Fruit fly (Drosophila melanogaster) whole organism, embryonic: ENCODE measurements around the gene CG4596.

Source experiments
- ATbp ChIP-seq: fragments of 200-800 bp; sonication (Bioruptor generic); optimal IDR thresholded peaks from 2 replicates; lab custom pipeline; 2017; ENCODE audit warnings: missing biosample characterization, mild to moderate bottlenecking, missing genetic modification characterization, missing genetic modification reagents
- Abd-B ChIP-seq: fragments of 200-800 bp; sonication (Bioruptor generic); optimal IDR thresholded peaks from 2 replicates; lab custom pipeline; 2018; ENCODE audit warnings: missing biosample characterization, mild to moderate bottlenecking, missing genetic modification characterization, moderate library complexity
- Atf-2 ChIP-seq: fragments of 200-800 bp; sonication (Bioruptor generic); optimal IDR thresholded peaks from 2 replicates; lab custom pipeline; 2016; ENCODE audit warnings: missing biosample characterization, missing genetic modification characterization
- B-H2 ChIP-seq: fragments of 200-800 bp; sonication (Bioruptor generic); optimal IDR thresholded peaks from 2 replicates; lab custom pipeline; 2018; ENCODE audit warnings: missing biosample characterization, mild to moderate bottlenecking, missing genetic modification characterization
- Bdp1 ChIP-seq: fragments of 200-800 bp; sonication (Bioruptor generic); optimal IDR thresholded peaks from 3 replicates; lab custom pipeline; 2016; ENCODE audit warnings: missing biosample characterization, missing genetic modification characterization
- CG10565 ChIP-seq: fragments of 200-800 bp; sonication (Bioruptor generic); optimal IDR thresholded peaks from 3 replicates; lab custom pipeline; 2016; ENCODE audit warnings: missing biosample characterization, mild to moderate bottlenecking, missing genetic modification characterization
- CG11247 ChIP-seq: fragments of 200-800 bp; sonication (Bioruptor generic); IDR thresholded peaks from 2 replicates; pipeline ENCODE4 v1.3.6; 2022; ENCODE audit warnings: missing biosample characterization, missing genetic modification characterization
- CG11504 ChIP-seq: fragments of 200-800 bp; sonication (Bioruptor generic); optimal IDR thresholded peaks from 3 replicates; lab custom pipeline; 2019; ENCODE audit warnings: missing biosample characterization, mild to moderate bottlenecking, missing genetic modification characterization, moderate library complexity
- CG1233 ChIP-seq: fragments of 200-800 bp; sonication (Bioruptor generic); optimal IDR thresholded peaks from 4 replicates; lab custom pipeline; 2018; ENCODE audit warnings: missing biosample characterization, mild to moderate bottlenecking, missing genetic modification characterization
- CG13894 ChIP-seq: fragments of 200-800 bp; sonication (Bioruptor generic); optimal IDR thresholded peaks from 3 replicates; lab custom pipeline; 2018; ENCODE audit warnings: missing biosample characterization, mild to moderate bottlenecking, missing genetic modification characterization, moderate library complexity
- CG14860 ChIP-seq: fragments of 200-800 bp; sonication (Bioruptor generic); IDR thresholded peaks from 3 replicates; pipeline ENCODE4 v1.3.6; 2022; ENCODE audit warnings: missing biosample characterization, missing genetic modification characterization; ENCODE audit not compliant: partially characterized antibody
- CG15479 ChIP-seq: fragments of 200-800 bp; sonication (Bioruptor generic); optimal IDR thresholded peaks from 3 replicates; lab custom pipeline; 2019; ENCODE audit warnings: missing biosample characterization, mild to moderate bottlenecking, missing genetic modification characterization, moderate library complexity
- CG15601 ChIP-seq: fragments of 200-800 bp; sonication (Bioruptor generic); optimal IDR thresholded peaks from 3 replicates; lab custom pipeline; 2019; ENCODE audit warnings: missing biosample characterization, mild to moderate bottlenecking, missing genetic modification characterization, moderate library complexity
- CG16779 ChIP-seq: fragments of 200-800 bp; sonication (Bioruptor generic); IDR thresholded peaks from 2 replicates; pipeline ENCODE4 v1.3.6; 2022; ENCODE audit warnings: missing biosample characterization, missing genetic modification characterization
- CG18476 ChIP-seq: fragments of 200-800 bp; sonication (Bioruptor generic); optimal IDR thresholded peaks from 2 replicates; lab custom pipeline; 2016; ENCODE audit warnings: missing biosample characterization, mild to moderate bottlenecking, missing genetic modification characterization
- CG2875 ChIP-seq: fragments of 200-800 bp; sonication (Bioruptor generic); optimal IDR thresholded peaks from 2 replicates; lab custom pipeline; 2017; ENCODE audit warnings: missing biosample characterization, mild to moderate bottlenecking, missing genetic modification characterization, missing genetic modification reagents
- CG31224 ChIP-seq: fragments of 200-800 bp; sonication (Bioruptor generic); IDR thresholded peaks from 2 replicates; pipeline ENCODE4 v1.3.6; 2022; ENCODE audit warnings: missing biosample characterization, missing genetic modification characterization
- CG32772 ChIP-seq: fragments of 200-800 bp; sonication (Bioruptor generic); IDR thresholded peaks from 2 replicates; pipeline ENCODE4 v1.3.6; 2022; ENCODE audit warnings: missing biosample characterization, missing genetic modification characterization
- CG4707 ChIP-seq: fragments of 200-800 bp; sonication (Bioruptor generic); optimal IDR thresholded peaks from 2 replicates; lab custom pipeline; 2018; ENCODE audit warnings: missing biosample characterization, mild to moderate bottlenecking, missing genetic modification characterization, moderate library complexity
- CG5245 ChIP-seq: fragments of 200-800 bp; sonication (Bioruptor generic); optimal IDR thresholded peaks from 3 replicates; lab custom pipeline; 2016; ENCODE audit warnings: missing biosample characterization, missing genetic modification characterization
- CG6254 ChIP-seq: fragments of 200-800 bp; sonication (Bioruptor generic); optimal IDR thresholded peaks from 3 replicates; lab custom pipeline; 2017; ENCODE audit warnings: mild to moderate bottlenecking, missing biosample characterization, missing genetic modification reagents, missing genetic modification characterization
- CkIIα-i1 ChIP-seq: fragments of 200-800 bp; sonication (Bioruptor generic); IDR thresholded peaks from 2 replicates; pipeline ENCODE4 v1.3.6; 2022; ENCODE audit warnings: missing biosample characterization, missing genetic modification characterization
- Ets97D ChIP-seq: fragments of 200-800 bp; sonication (Bioruptor generic); optimal IDR thresholded peaks from 3 replicates; lab custom pipeline; 2016; ENCODE audit warnings: missing biosample characterization, missing genetic modification characterization
- Gug ChIP-seq: fragments of 200-800 bp; sonication (Bioruptor generic); IDR thresholded peaks from 4 replicates; pipeline ENCODE4 v1.3.6; 2022; ENCODE audit warnings: missing biosample characterization, missing genetic modification characterization
- Hey ChIP-seq: fragments of 200-800 bp; sonication (Bioruptor generic); optimal IDR thresholded peaks from 3 replicates; lab custom pipeline; 2018; ENCODE audit warnings: missing biosample characterization, mild to moderate bottlenecking, missing genetic modification characterization
- MTF-1 ChIP-seq: fragments of 200-800 bp; sonication (Bioruptor generic); optimal IDR thresholded peaks from 2 replicates; lab custom pipeline; 2018; ENCODE audit warnings: missing biosample characterization, mild to moderate bottlenecking, missing genetic modification characterization, borderline replicate concordance
- Mad ChIP-seq: fragments of 200-800 bp; sonication (Bioruptor generic); optimal IDR thresholded peaks from 2 replicates; lab custom pipeline; 2016; ENCODE audit warnings: missing biosample characterization, missing genetic modification characterization
- NFAT ChIP-seq: fragments of 200-800 bp; sonication (Bioruptor generic); IDR thresholded peaks from 2 replicates; pipeline ENCODE4 v1.3.6; 2022; ENCODE audit warnings: missing biosample characterization, missing genetic modification characterization
- Nf-YB ChIP-seq: fragments of 200-800 bp; sonication (Bioruptor generic); optimal IDR thresholded peaks from 3 replicates; lab custom pipeline; 2019; ENCODE audit warnings: missing biosample characterization, mild to moderate bottlenecking, missing genetic modification characterization, moderate library complexity
- PHDP ChIP-seq: fragments of 200-800 bp; sonication (Bioruptor generic); optimal IDR thresholded peaks from 3 replicates; lab custom pipeline; 2018; ENCODE audit warnings: missing biosample characterization, mild to moderate bottlenecking, missing genetic modification characterization, moderate library complexity
- TFAM ChIP-seq: fragments of 200-800 bp; sonication (Bioruptor generic); optimal IDR thresholded peaks from 2 replicates; lab custom pipeline; 2017; ENCODE audit warnings: missing biosample characterization, missing genetic modification characterization, inconsistent platforms
- Usf ChIP-seq: fragments of 200-800 bp; sonication (Bioruptor generic); optimal IDR thresholded peaks from 2 replicates; lab custom pipeline; 2017; ENCODE audit warnings: missing genotype, missing biosample characterization, missing genetic modification characterization
- bigmax ChIP-seq: fragments of 200-800 bp; sonication (Bioruptor generic); optimal IDR thresholded peaks from 2 replicates; lab custom pipeline; 2018; ENCODE audit warnings: missing biosample characterization, mild to moderate bottlenecking, missing genetic modification characterization
- cas ChIP-seq: fragments of 200-800 bp; sonication (Bioruptor generic); IDR thresholded peaks from 2 replicates; pipeline ENCODE4 v1.3.6; 2022; ENCODE audit warnings: missing biosample characterization, missing genetic modification characterization
- dimm ChIP-seq: fragments of 200-800 bp; sonication (Bioruptor generic); IDR thresholded peaks from 2 replicates; pipeline ENCODE4 v1.3.6; 2022; ENCODE audit warnings: missing biosample characterization, missing genetic modification characterization
- dmrt99B ChIP-seq: fragments of 200-800 bp; sonication (Bioruptor generic); optimal IDR thresholded peaks from 2 replicates; lab custom pipeline; 2018; ENCODE audit warnings: missing biosample characterization, mild to moderate bottlenecking, missing genetic modification characterization, moderate library complexity
- en ChIP-seq: fragments of 200-800 bp; sonication (Bioruptor generic); optimal IDR thresholded peaks from 2 replicates; lab custom pipeline; 2016; ENCODE audit warnings: missing biosample characterization, missing genetic modification characterization
- exex ChIP-seq: fragments of 200-800 bp; sonication (Bioruptor generic); optimal IDR thresholded peaks from 4 replicates; lab custom pipeline; 2018; ENCODE audit warnings: missing biosample characterization, mild to moderate bottlenecking, missing genetic modification characterization, moderate library complexity
- insv ChIP-seq, 2 experiments: fragments of 200-800 bp; sonication (Bioruptor generic); optimal IDR thresholded peaks; 3 replicates each; lab custom pipeline; 2016 to 2018; ENCODE audit warnings: missing biosample characterization in 2 of 2, missing genetic modification characterization in 2 of 2
- klu ChIP-seq: fragments of 200-800 bp; sonication (Bioruptor generic); IDR thresholded peaks from 2 replicates; pipeline ENCODE4 v1.3.6; 2022; ENCODE audit warnings: missing biosample characterization, missing genetic modification characterization
- knrl ChIP-seq: fragments of 200-800 bp; sonication (Bioruptor generic); IDR thresholded peaks from 3 replicates; pipeline ENCODE4 v1.3.6; 2022; ENCODE audit warnings: missing biosample characterization, missing genetic modification characterization; ENCODE audit not compliant: partially characterized antibody
- lmd ChIP-seq: fragments of 200-800 bp; sonication (Bioruptor generic); IDR thresholded peaks from 2 replicates; pipeline ENCODE4 v1.3.6; 2022; ENCODE audit warnings: missing biosample characterization, missing genetic modification characterization
- onecut ChIP-seq: fragments of 200-800 bp; sonication (Bioruptor generic); IDR thresholded peaks from 2 replicates; pipeline ENCODE4 v1.3.6; 2022; ENCODE audit warnings: missing biosample characterization, missing genetic modification characterization
- pros ChIP-seq: fragments of 200-800 bp; sonication (Bioruptor generic); optimal IDR thresholded peaks from 3 replicates; lab custom pipeline; 2019; ENCODE audit warnings: missing biosample characterization, mild to moderate bottlenecking, missing genetic modification characterization, moderate library complexity
- sim ChIP-seq: fragments of 200-800 bp; sonication (Bioruptor generic); IDR thresholded peaks from 2 replicates; pipeline ENCODE4 v1.3.6; 2022; ENCODE audit warnings: missing biosample characterization, missing genetic modification characterization
- slbo ChIP-seq: fragments of 200-800 bp; sonication (Bioruptor generic); IDR thresholded peaks from 2 replicates; pipeline ENCODE4 v1.3.6; 2022; ENCODE audit warnings: missing biosample characterization, missing genetic modification characterization
- slou ChIP-seq: fragments of 200-800 bp; sonication (Bioruptor generic); optimal IDR thresholded peaks from 3 replicates; lab custom pipeline; 2016; ENCODE audit warnings: missing biosample characterization, missing genetic modification characterization
- sr ChIP-seq: fragments of 200-800 bp; sonication (Bioruptor generic); IDR thresholded peaks from 3 replicates; pipeline ENCODE4 v1.3.6; 2022; ENCODE audit warnings: missing biosample characterization, missing genetic modification characterization

Gene CG4596

dm6 chr3R:10886462-10887315, 13.9 kb downstream of the CG4596 start (continued):
- TF ChIP-seq CG15601 (tag; lab: Kevin White, UChicago): peak; percentile 84
- peak; percentile 91 for TF ChIP-seq lmd (GFP tag; lab: Robert Waterston, UW)
- peak; percentile 73 for TF ChIP-seq CG18476
- TF ChIP-seq klu (GFP tag; lab: Robert Waterston, UW): peak; percentile 77; the same call in 1 of the 2 replicates
- peak; percentile 85 for TF ChIP-seq Nf-YB (GFP tag; lab: Kevin White, UChicago)
- peak; percentile 85 for TF ChIP-seq onecut (GFP tag; lab: Robert Waterston, UW)
- peak; percentile 29 for TF ChIP-seq TFAM
- TF ChIP-seq CG32772 (GFP tag; lab: Robert Waterston, UW): peak; percentile 85
- TF ChIP-seq CG14860 (GFP tag; lab: Robert Waterston, UW): no peak
- peak; percentile 71 for TF ChIP-seq Mad (GFP tag; lab: Kevin White, UChicago)
- peak; percentile 76 for TF ChIP-seq CG11247 (GFP tag; lab: Robert Waterston, UW)
- peak; percentile 25 for TF ChIP-seq MTF-1 (GFP tag; lab: Kevin White, UChicago)
- TF ChIP-seq Bdp1 (GFP tag; lab: Kevin White, UChicago): peak; percentile 60
- peak; percentile 45 for TF ChIP-seq CG4707 (GFP tag; lab: Kevin White, UChicago)
- TF ChIP-seq CG6254 (GFP tag; lab: Kevin White, UChicago): peak; percentile 74
- TF ChIP-seq ATbp: peak; percentile 87
- peak; percentile 81 for TF ChIP-seq Abd-B (GFP tag; lab: Kevin White, UChicago)
- TF ChIP-seq en: peak; percentile 74
- TF ChIP-seq CkIIα-i1 (GFP tag; lab: Robert Waterston, UW): no peak
- TF ChIP-seq Atf-2 (GFP tag; lab: Kevin White, UChicago): peak; percentile 82
- no peak for TF ChIP-seq sim
- 0 out of 2 replicates have a peak, but pooled peaks have one; percentile 8 for TF ChIP-seq CG16779
- TF ChIP-seq PHDP (tag; lab: Kevin White, UChicago): peak; percentile 95
- TF ChIP-seq Usf (GFP tag; lab: Kevin White, UChicago): peak; percentile 73
- TF ChIP-seq knrl: peak; percentile 29; the same call in 1 of the 3 replicates
- no peak for TF ChIP-seq CG15479 (GFP tag; lab: Kevin White, UChicago)
- TF ChIP-seq dimm: peak; percentile 50; the same call in 1 of the 2 replicates
- TF ChIP-seq NFAT (GFP tag; lab: Robert Waterston, UW): peak; percentile 73
- peak; percentile 54 for TF ChIP-seq CG10565 (GFP tag; lab: Kevin White, UChicago)
- peak; percentile 87 for TF ChIP-seq slou (GFP tag; lab: Kevin White, UChicago)
- TF ChIP-seq cas (GFP tag; lab: Robert Waterston, UW): peak; percentile 75
- peak; percentile 90 for TF ChIP-seq slbo (GFP tag; lab: Robert Waterston, UW)
- TF ChIP-seq Ets97D (GFP tag; lab: Kevin White, UChicago): peak; percentile 56
- peak; percentile 90 for TF ChIP-seq CG11504 (tag; lab: Kevin White, UChicago)
- TF ChIP-seq bigmax: no peak
- peak; percentile 60 for TF ChIP-seq CG5245
- TF ChIP-seq sr (GFP tag; lab: Robert Waterston, UW): 0 out of 3 replicates have a peak, but pooled peaks have one; percentile 2
- TF ChIP-seq CG2875 (GFP tag; lab: Kevin White, UChicago): peak; percentile 80
- TF ChIP-seq CG13894: peak; percentile 94
- TF ChIP-seq Gug (GFP tag; lab: Robert Waterston, UW): peak; percentile 42; the same call in 3 of the 4 replicates
- TF ChIP-seq dmrt99B (tag; lab: Kevin White, UChicago): peak; percentile 92
- peak; percentile 59 for TF ChIP-seq Hey (tag; lab: Kevin White, UChicago)
- TF ChIP-seq insv (GFP tag; optimal IDR thresholded peaks at IDR 0.05; lab: Kevin White, UChicago): peak in 1 of 2 experiments; percentile 71
- TF ChIP-seq pros (GFP tag; lab: Kevin White, UChicago): peak; percentile 23
- TF ChIP-seq CG1233 (GFP tag; lab: Kevin White, UChicago): peak; percentile 76
- TF ChIP-seq CG31224 (GFP tag; lab: Robert Waterston, UW): peak; percentile 84
- peak; percentile 72 for TF ChIP-seq exex
- peak; percentile 89 for TF ChIP-seq B-H2 (GFP tag; lab: Kevin White, UChicago)
